Fruit fly (Drosophila melanogaster) whole organism, pupa: ENCODE measurements around the gene wrd.

Source experiments
- CG12605 ChIP-seq: fragments of 200-800 bp; sonication (Bioruptor generic); IDR thresholded peaks from 2 replicates; pipeline ENCODE4 v1.3.6; 2022; ENCODE audit warnings: missing biosample characterization, missing genetic modification characterization
- CG13204 ChIP-seq: fragments of 200-800 bp; sonication (Bioruptor generic); optimal IDR thresholded peaks from 2 replicates; lab custom pipeline; 2018; ENCODE audit warnings: missing biosample characterization, mild to moderate bottlenecking, missing genetic modification characterization, moderate library complexity
- CG14655 ChIP-seq: fragments of 200-800 bp; sonication (Bioruptor generic); optimal IDR thresholded peaks from 3 replicates; lab custom pipeline; 2017; ENCODE audit warnings: mild to moderate bottlenecking, missing biosample characterization, missing genetic modification reagents, missing genetic modification characterization
- CG15710 ChIP-seq: fragments of 200-800 bp; sonication (Bioruptor generic); optimal IDR thresholded peaks from 2 replicates; lab custom pipeline; 2018; ENCODE audit warnings: missing biosample characterization, mild to moderate bottlenecking, missing genetic modification characterization, moderate library complexity
- CG4496 ChIP-seq: fragments of 200-800 bp; sonication (Bioruptor generic); IDR thresholded peaks from 3 replicates; pipeline ENCODE4 v1.3.6; 2022; ENCODE audit warnings: missing biosample characterization, missing genetic modification characterization
- D1 ChIP-seq: fragments of 200-800 bp; sonication (Bioruptor generic); optimal IDR thresholded peaks from 2 replicates; lab custom pipeline; 2018; ENCODE audit warnings: missing biosample characterization, mild to moderate bottlenecking, missing genetic modification characterization, moderate library complexity
- EcR ChIP-seq: fragments of 200-800 bp; sonication (Bioruptor generic); optimal IDR thresholded peaks from 3 replicates; lab custom pipeline; 2019; ENCODE audit warnings: missing biosample characterization, missing genetic modification characterization, mild to moderate bottlenecking, moderate library complexity, missing genetic modification reagents
- Pif1A ChIP-seq: fragments of 200-800 bp; sonication (Bioruptor generic); optimal IDR thresholded peaks from 3 replicates; lab custom pipeline; 2016; ENCODE audit warnings: missing biosample characterization, missing genetic modification characterization
- Snoo ChIP-seq: fragments of 200-800 bp; sonication (Bioruptor generic); optimal IDR thresholded peaks from 3 replicates; lab custom pipeline; 2017; ENCODE audit warnings: missing biosample characterization, mild to moderate bottlenecking, missing genetic modification characterization, inconsistent platforms
- gl ChIP-seq: fragments of 200-800 bp; sonication (Bioruptor generic); optimal IDR thresholded peaks from 2 replicates; lab custom pipeline; 2018; ENCODE audit warnings: missing biosample characterization, mild to moderate bottlenecking, missing genetic modification characterization

DNA sequence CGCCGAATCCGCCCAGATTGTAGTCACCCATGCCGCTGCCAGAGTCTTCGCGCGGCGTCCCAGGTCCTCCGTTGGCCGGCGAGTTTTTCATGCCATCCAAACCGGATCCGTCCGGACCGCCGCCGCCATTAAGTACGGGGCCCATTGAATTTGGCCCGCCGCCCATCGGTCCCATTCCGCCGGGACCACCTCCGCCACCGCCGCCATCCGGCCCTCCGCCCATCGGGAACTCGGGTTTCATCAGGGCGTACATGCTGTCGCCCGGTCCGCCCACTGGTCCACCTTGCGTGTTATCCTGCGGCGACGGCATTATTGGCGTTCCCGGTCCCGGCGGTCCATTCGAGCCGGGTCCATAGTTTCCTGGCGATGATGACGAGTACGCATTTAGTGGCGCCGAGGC is 27.7 kb downstream of the wrd start:
- TF ChIP-seq CG4496 (GFP tag; lab: Robert Waterston, UW) (no peak), CG12605 (GFP tag; lab: Robert Waterston, UW) (no peak), gl (tag; lab: Kevin White, UChicago) (no peak), CG15710 (tag; lab: Kevin White, UChicago) (no peak), CG13204 (no peak), Pif1A (GFP tag; lab: Kevin White, UChicago) (no peak), EcR (GFP tag; lab: Kevin White, UChicago) (no peak), CG14655 (no peak), Snoo (tag; lab: Kevin White, UChicago) (no peak), D1 (tag; lab: Kevin White, UChicago) (no peak)
